Worm (Caenorhabditis elegans) whole organism, L4 larva: ENCODE data around the gene tdo-2.

Experiments used
- F44E2.7 ChIP-seq: fragments of 200-800 bp; sonication (Bioruptor generic); IDR thresholded peaks from 2 replicates; pipeline ENCODE4 v2.1.2; 2022; ENCODE audit warnings: missing genetic modification characterization, missing compliant biosample characterization
- Y75B8A.6 ChIP-seq: fragments of 200-800 bp; sonication (Bioruptor generic); IDR thresholded peaks from 2 replicates; pipeline ENCODE4 v1.3.6; 2022; ENCODE audit warnings: missing genetic modification reagents, missing genetic modification characterization, missing compliant biosample characterization
- ZK546.5 ChIP-seq, 2 experiments: sonication (generic microtip); optimal IDR thresholded peaks; 2 replicates each; lab custom pipeline; 2017; ENCODE audit warnings: missing biosample characterization in 2 of 2, missing genetic modification characterization in 2 of 2
- aha-1 ChIP-seq: fragments of 150-350 bp; peaks from one replicate; lab custom pipeline; 2014; ENCODE audit warnings: missing biosample characterization, missing genetic modification characterization
- ama-1 ChIP-seq: fragments of 150-350 bp; optimal IDR thresholded peaks from 2 replicates; lab custom pipeline; 2014; ENCODE audit warnings: inconsistent platforms, mixed read lengths
- ceh-28 ChIP-seq: fragments of 150-350 bp; optimal IDR thresholded peaks from 2 replicates; lab custom pipeline; 2014; ENCODE audit warnings: missing biosample characterization, missing genetic modification reagents, missing genetic modification characterization
- ceh-44 ChIP-seq: fragments of 200-800 bp; sonication (Bioruptor generic); IDR thresholded peaks from 2 replicates; pipeline ENCODE4 v1.3.6; 2022; ENCODE audit warnings: missing genetic modification reagents, missing genetic modification characterization, missing compliant biosample characterization
- ceh-82 ChIP-seq: sonication (generic microtip); optimal IDR thresholded peaks from 2 replicates; lab custom pipeline; 2017; ENCODE audit warnings: missing biosample characterization, missing genetic modification characterization
- daf-12 ChIP-seq: fragments of 150-350 bp; optimal IDR thresholded peaks from 2 replicates; lab custom pipeline; 2014; ENCODE audit warnings: missing biosample characterization, missing genetic modification reagents, missing genetic modification characterization
- daf-16 ChIP-seq, 3 experiments: sonication (generic microtip); optimal IDR thresholded peaks; 2 replicates each; lab custom pipeline; 2016 to 2017; ENCODE audit warnings: missing genetic modification characterization in 3 of 3, missing genetic modification reagents in 3 of 3, mild to moderate bottlenecking in 2 of 3, missing compliant biosample characterization in 2 of 3, missing biosample characterization in 1 of 3, moderate library complexity in 1 of 3
- dmd-6 ChIP-seq: fragments of 200-800 bp; sonication (Bioruptor generic); IDR thresholded peaks from 2 replicates; pipeline ENCODE4 v1.3.6; 2022; ENCODE audit warnings: missing genetic modification reagents, missing genetic modification characterization, missing compliant biosample characterization
- dmd-8 ChIP-seq: fragments of 200-800 bp; sonication (Bioruptor generic); IDR thresholded peaks from 2 replicates; pipeline ENCODE4 v1.3.6; 2022; ENCODE audit warnings: missing genetic modification characterization, missing compliant biosample characterization
- dve-1 ChIP-seq: sonication (generic microtip); optimal IDR thresholded peaks from 2 replicates; lab custom pipeline; 2017; ENCODE audit warnings: antibody characterized with exemption, mild to moderate bottlenecking, missing genetic modification characterization, missing compliant biosample characterization; ENCODE audit not compliant: insufficient read depth
- egl-43 ChIP-seq: fragments of 200-800 bp; sonication (Bioruptor generic); IDR thresholded peaks from 2 replicates; pipeline ENCODE4 v1.3.6; 2022; ENCODE audit warnings: missing genetic modification reagents, missing genetic modification characterization, missing compliant biosample characterization
- fkh-10 ChIP-seq: fragments of 150-350 bp; optimal IDR thresholded peaks from 2 replicates; lab custom pipeline; 2014; ENCODE audit warnings: missing biosample characterization, missing genetic modification reagents, missing genetic modification characterization
- hlh-11 ChIP-seq: fragments of 200-800 bp; sonication (Bioruptor generic); optimal IDR thresholded peaks from 2 replicates; lab custom pipeline; 2018; ENCODE audit warnings: mild to moderate bottlenecking, missing genetic modification characterization, missing compliant biosample characterization
- hlh-30 ChIP-seq: sonication (generic microtip); optimal IDR thresholded peaks from 2 replicates; lab custom pipeline; 2017; ENCODE audit warnings: antibody characterized with exemption, mild to moderate bottlenecking, missing genetic modification characterization, missing compliant biosample characterization; ENCODE audit not compliant: insufficient read depth
- lin-29 ChIP-seq: fragments of 200-800 bp; sonication (Bioruptor generic); IDR thresholded peaks from 2 replicates; pipeline ENCODE4 v1.3.6; 2022; ENCODE audit warnings: missing genetic modification reagents, missing genetic modification characterization, missing compliant biosample characterization
- lin-38 ChIP-seq: fragments of 200-800 bp; sonication (Bioruptor generic); IDR thresholded peaks from 2 replicates; pipeline ENCODE4 v1.3.6; 2022; ENCODE audit warnings: missing genetic modification reagents, missing genetic modification characterization, missing compliant biosample characterization
- lsy-2 ChIP-seq, 2 experiments: fragments of 150-350 bp in 1 of 2; sonication (generic microtip) in 1 of 2; optimal IDR thresholded peaks; 2 replicates each; lab custom pipeline; 2014 to 2017; ENCODE audit warnings: missing biosample characterization in 2 of 2, missing genetic modification characterization in 2 of 2
- mdl-1 ChIP-seq, 2 experiments: fragments of 150-350 bp in 1 of 2; sonication (generic microtip) in 1 of 2; optimal IDR thresholded peaks; 2 replicates each; lab custom pipeline; 2014 to 2017; ENCODE audit warnings: missing biosample characterization in 2 of 2, missing genetic modification characterization in 2 of 2
- mes-2 ChIP-seq: sonication (generic microtip); optimal IDR thresholded peaks from 2 replicates; lab custom pipeline; 2016; ENCODE audit warnings: missing genotype, mild to moderate bottlenecking, missing genetic modification characterization, missing compliant biosample characterization; ENCODE audit not compliant: poor library complexity, severe bottlenecking
- nhr-11 ChIP-seq: fragments of 150-350 bp; optimal IDR thresholded peaks from 2 replicates; lab custom pipeline; 2014; ENCODE audit warnings: missing biosample characterization, missing genetic modification characterization
- nhr-28 ChIP-seq: fragments of 150-350 bp; optimal IDR thresholded peaks from 2 replicates; lab custom pipeline; 2014; ENCODE audit warnings: missing biosample characterization, missing genetic modification characterization
- nhr-42 ChIP-seq: fragments of 200-800 bp; sonication (Bioruptor generic); IDR thresholded peaks from 2 replicates; pipeline ENCODE4 v1.3.6; 2022; ENCODE audit warnings: missing genetic modification characterization, missing compliant biosample characterization
- nhr-48 ChIP-seq: sonication (generic microtip); optimal IDR thresholded peaks from 2 replicates; lab custom pipeline; 2016; ENCODE audit warnings: mild to moderate bottlenecking, missing genetic modification characterization, missing compliant biosample characterization
- nhr-76 ChIP-seq: fragments of 150-350 bp; optimal IDR thresholded peaks from 2 replicates; lab custom pipeline; 2014; ENCODE audit warnings: missing biosample characterization, missing genetic modification characterization
- nhr-77 ChIP-seq: fragments of 150-350 bp; optimal IDR thresholded peaks from 2 replicates; lab custom pipeline; 2014; ENCODE audit warnings: missing biosample characterization, missing genetic modification characterization
- pha-4 ChIP-seq, 2 experiments: fragments of 150-350 bp in 1 of 2; fragments of 200-800 bp in 1 of 2; sonication (Bioruptor generic) in 1 of 2; IDR thresholded peaks in 1 of 2; optimal IDR thresholded peaks in 1 of 2; 2 replicates each; pipeline versions ENCODE4 v1.3.6 to Lab custom; 2014 to 2022; ENCODE audit warnings: missing genetic modification characterization in 2 of 2, missing genetic modification reagents in 2 of 2, missing biosample characterization in 1 of 2, missing compliant biosample characterization in 1 of 2
- pqm-1 ChIP-seq: sonication (generic microtip); optimal IDR thresholded peaks from 2 replicates; lab custom pipeline; 2017; ENCODE audit warnings: missing biosample characterization, missing genetic modification characterization
- spr-3 ChIP-seq: fragments of 200-800 bp; sonication (Bioruptor generic); optimal IDR thresholded peaks from 2 replicates; lab custom pipeline; 2018; ENCODE audit warnings: mild to moderate bottlenecking, missing genetic modification characterization, missing compliant biosample characterization
- unc-39 ChIP-seq: sonication (generic microtip); optimal IDR thresholded peaks from 2 replicates; lab custom pipeline; 2017; ENCODE audit warnings: missing biosample characterization, missing genetic modification characterization
- unc-62 ChIP-seq, 3 experiments: fragments of 150-350 bp in 1 of 3; sonication (generic microtip); optimal IDR thresholded peaks in 2 of 3; peaks in 1 of 3; 1 replicate in 1 of 3; 2 replicates in 2 of 3; lab custom pipeline; 2014 to 2017; ENCODE audit warnings: missing biosample characterization in 3 of 3, missing genetic modification characterization in 3 of 3, missing genetic modification reagents in 3 of 3, missing genotype in 1 of 3
- zip-2 ChIP-seq: fragments of 150-350 bp; optimal IDR thresholded peaks from 2 replicates; lab custom pipeline; 2014; ENCODE audit warnings: missing biosample characterization, missing genetic modification characterization

Gene tdo-2

DNA sequence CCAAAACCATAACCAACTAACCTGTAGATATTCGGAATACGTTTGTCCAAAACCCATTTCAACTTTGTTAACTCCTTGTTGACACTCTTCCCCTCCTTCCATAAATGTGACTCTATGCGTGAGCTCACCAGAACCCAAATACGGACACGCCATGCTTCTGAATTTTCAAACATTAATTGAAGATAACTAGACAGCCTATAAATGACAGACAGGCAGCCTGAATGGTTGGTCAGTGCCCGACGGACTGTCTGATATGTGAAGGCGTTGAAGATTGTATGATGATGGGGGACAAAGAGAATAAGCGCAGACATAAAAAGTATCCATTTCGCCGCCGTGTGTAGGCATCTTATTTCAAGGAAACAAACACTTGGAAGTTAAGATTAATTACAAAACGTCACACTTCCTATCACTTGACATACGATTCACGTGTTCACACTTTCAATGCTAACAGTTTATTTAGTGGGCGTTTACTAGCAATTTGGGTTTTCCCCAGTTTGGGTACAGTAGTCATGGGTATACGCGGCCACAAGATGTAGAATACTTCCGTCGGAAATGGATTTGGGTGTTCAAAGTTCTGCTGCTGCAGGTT lies at the start of gene tdo-2, which contains the start of gene C28H8.2 (continued):
- no peak for TF ChIP-seq zip-2
- TF ChIP-seq egl-43 (GFP tag; lab: Robert Waterston, UW): no peak
- no peak for TF ChIP-seq unc-39 (tag; lab: Kevin White, UChicago)
- no peak for TF ChIP-seq fkh-10 (GFP tag; lab: Kevin White, UChicago)
- TF ChIP-seq hlh-30 (tag; lab: Kevin White, UChicago): peak; percentile 84
- TF ChIP-seq nhr-76: no peak
- no peak for TF ChIP-seq pha-4 (GFP tag; IDR thresholded peaks at IDR 0.05; lab: Robert Waterston, UW)
- TF ChIP-seq pha-4 (tag; optimal IDR thresholded peaks at IDR 0.05; lab: Kevin White, UChicago): no peak
- TF ChIP-seq nhr-48 (tag; lab: Kevin White, UChicago): peak; percentile 85
- TF ChIP-seq mes-2 (tag; lab: Kevin White, UChicago): no peak
- TF ChIP-seq aha-1 (tag; lab: Kevin White, UChicago): no peak
- peak; percentile 56 for TF ChIP-seq ama-1 (lab: Kevin White, UChicago)
- TF ChIP-seq lin-29 (GFP tag; lab: Robert Waterston, UW): no peak
- peak; percentile 60 for TF ChIP-seq dve-1 (tag; lab: Kevin White, UChicago)
- TF ChIP-seq nhr-77 (tag; lab: Kevin White, UChicago): no peak

ce11 chrIII:5967640-5968039 lies 47.9 kb upstream of the tdo-2 start:
- TF ChIP-seq dmd-8 (no peak), mdl-1 (tag; optimal IDR thresholded peaks at IDR 0.05; lab: Kevin White, UChicago) (no peak), Y75B8A.6 (GFP tag; lab: Robert Waterston, UW) (no peak), ceh-28 (tag; lab: Kevin White, UChicago) (no peak), ceh-44 (GFP tag; lab: Robert Waterston, UW) (no peak), daf-12 (tag; lab: Kevin White, UChicago) (no peak), spr-3 (no peak)

DNA sequence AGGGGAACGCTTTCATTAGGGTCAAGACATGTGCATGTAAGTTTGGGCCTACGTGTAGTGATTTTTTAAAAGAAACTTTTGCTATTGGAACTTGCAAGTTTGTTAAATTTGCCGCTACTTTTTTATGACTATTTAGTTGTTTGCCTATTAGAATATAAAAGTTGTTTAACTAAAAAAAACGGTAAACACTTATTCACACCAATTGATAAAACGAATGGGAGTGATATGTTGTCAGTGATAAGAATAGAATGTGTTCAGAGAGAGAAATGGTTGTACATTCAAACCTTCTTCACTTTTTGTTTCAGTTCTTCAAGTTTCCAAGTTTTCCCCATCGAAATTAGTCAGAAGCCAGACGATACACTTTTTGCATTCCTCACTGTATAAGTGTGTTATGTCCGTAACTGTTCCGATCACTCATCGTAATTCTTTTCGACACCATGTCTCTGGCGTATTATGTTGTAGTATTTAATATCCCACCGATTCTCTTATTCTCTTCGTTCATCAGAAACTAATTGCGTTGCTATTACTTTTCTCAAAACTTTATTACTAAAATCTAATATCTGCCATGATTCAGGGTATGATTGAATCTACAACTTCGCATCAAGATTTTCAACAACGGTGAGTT lies 46.2 kb upstream of the tdo-2 start, which contains the start of gene dct-6:
Gene dct-6 (plus strand): TSS at position 575 of the 625 bp plus-strand sequence.
- TF ChIP-seq lsy-2 (tag; optimal IDR thresholded peaks at IDR 0.05; lab: Kevin White, UChicago): no peak
- TF ChIP-seq nhr-11: no peak
- peak; percentile 16 for TF ChIP-seq hlh-11
- no peak for TF ChIP-seq nhr-42 (GFP tag; lab: Robert Waterston, UW)
- peak; percentile 23; the same call in 1 of the 2 replicates for TF ChIP-seq dmd-6 (GFP tag; lab: Robert Waterston, UW)
- TF ChIP-seq ceh-82 (tag; lab: Kevin White, UChicago): no peak
- no peak for TF ChIP-seq F44E2.7 (GFP tag; lab: Robert Waterston, UW)
- no peak for TF ChIP-seq daf-16 (GFP tag; optimal IDR thresholded peaks at IDR 0.05; lab: Kevin White, UChicago)
- TF ChIP-seq daf-16 (tag; optimal IDR thresholded peaks at IDR 0.05; lab: Kevin White, UChicago): peak; percentile 96
- no peak for TF ChIP-seq ZK546.5 (tag; optimal IDR thresholded peaks at IDR 0.05; lab: Kevin White, UChicago)
- TF ChIP-seq Y75B8A.6 (GFP tag; lab: Robert Waterston, UW): no peak
- TF ChIP-seq hlh-30 (tag; lab: Kevin White, UChicago): no peak
- TF ChIP-seq nhr-28 (tag; lab: Kevin White, UChicago): peak; percentile 61
- TF ChIP-seq dve-1 (tag; lab: Kevin White, UChicago): peak; percentile 4
- peak; percentile 79 for TF ChIP-seq pqm-1
- no peak for TF ChIP-seq lin-38 (GFP tag; lab: Robert Waterston, UW)
- TF ChIP-seq unc-62 (GFP tag; optimal IDR thresholded peaks at IDR 0.05 in 1 of 2; lab: Kevin White, UChicago): peak in 1 of 2 experiments; percentile 51
- no peak for TF ChIP-seq unc-62 (tag; optimal IDR thresholded peaks at IDR 0.05; lab: Kevin White, UChicago)
